Fruit fly (Drosophila melanogaster) whole organism, embryonic: Measurements from ENCODE around the gene eIF4G2.
A peak's percentile ranks its signal among the peaks of the same experiment; 100 is the strongest.

ENCODE experiments used
- Bdp1 ChIP-seq: fragments of 200-800 bp; sonication (Bioruptor generic); optimal IDR thresholded peaks from 3 replicates; lab custom pipeline; 2016; ENCODE audit warnings: missing biosample characterization, missing genetic modification characterization
- CG13296 ChIP-seq: fragments of 200-800 bp; sonication (Bioruptor generic); optimal IDR thresholded peaks from 3 replicates; lab custom pipeline; 2018; ENCODE audit warnings: missing biosample characterization, mild to moderate bottlenecking, missing genetic modification characterization
- CG15269 ChIP-seq: fragments of 200-800 bp; sonication (Bioruptor generic); optimal IDR thresholded peaks from 2 replicates; lab custom pipeline; 2018; ENCODE audit warnings: missing biosample characterization, mild to moderate bottlenecking, missing genetic modification characterization, moderate library complexity
- CG1529 ChIP-seq: fragments of 200-800 bp; sonication (Bioruptor generic); optimal IDR thresholded peaks from 3 replicates; lab custom pipeline; 2018; ENCODE audit warnings: missing biosample characterization, missing genetic modification characterization
- CG1647 ChIP-seq: fragments of 200-800 bp; sonication (Bioruptor generic); optimal IDR thresholded peaks from 3 replicates; lab custom pipeline; 2016; ENCODE audit warnings: missing biosample characterization, missing genetic modification characterization
- CG17328 ChIP-seq: fragments of 200-800 bp; sonication (Bioruptor generic); IDR thresholded peaks from 2 replicates; pipeline ENCODE4 v1.3.6; 2022; ENCODE audit warnings: missing biosample characterization, missing genetic modification characterization
- CG17359 ChIP-seq: fragments of 200-800 bp; sonication (Bioruptor generic); optimal IDR thresholded peaks from 3 replicates; lab custom pipeline; 2018; ENCODE audit warnings: missing biosample characterization, mild to moderate bottlenecking, missing genetic modification characterization, moderate library complexity
- CG17829 ChIP-seq: fragments of 200-800 bp; optimal IDR thresholded peaks from 2 replicates; lab custom pipeline; 2019; ENCODE audit warnings: missing biosample characterization, mild to moderate bottlenecking, missing genetic modification characterization, moderate library complexity
- CG18011 ChIP-seq: fragments of 200-800 bp; sonication (Bioruptor generic); optimal IDR thresholded peaks from 2 replicates; lab custom pipeline; 2017; ENCODE audit warnings: missing biosample characterization, missing genetic modification characterization, mild to moderate bottlenecking, moderate library complexity, missing genotype
- CG32772 ChIP-seq: fragments of 200-800 bp; sonication (Bioruptor generic); IDR thresholded peaks from 2 replicates; pipeline ENCODE4 v1.3.6; 2022; ENCODE audit warnings: missing biosample characterization, missing genetic modification characterization
- CG43689 ChIP-seq: fragments of 200-800 bp; sonication (Bioruptor generic); IDR thresholded peaks from 2 replicates; pipeline ENCODE4 v1.3.6; 2022; ENCODE audit warnings: missing biosample characterization, missing genetic modification characterization
- CG7556 ChIP-seq: fragments of 200-800 bp; sonication (Bioruptor generic); optimal IDR thresholded peaks from 2 replicates; lab custom pipeline; 2017; ENCODE audit warnings: missing biosample characterization, mild to moderate bottlenecking, missing genetic modification characterization
- CG7745 ChIP-seq: fragments of 200-800 bp; sonication (Bioruptor generic); optimal IDR thresholded peaks from 2 replicates; lab custom pipeline; 2018; ENCODE audit warnings: missing biosample characterization, mild to moderate bottlenecking, missing genetic modification characterization, moderate library complexity
- CG7786 ChIP-seq: fragments of 200-800 bp; sonication (Bioruptor generic); optimal IDR thresholded peaks from 2 replicates; lab custom pipeline; 2016; ENCODE audit warnings: missing biosample characterization, missing genetic modification characterization
- CG8281 ChIP-seq: fragments of 200-800 bp; sonication (Bioruptor generic); optimal IDR thresholded peaks from 2 replicates; lab custom pipeline; 2018; ENCODE audit warnings: missing biosample characterization, mild to moderate bottlenecking, missing genetic modification characterization, moderate library complexity
- CG8478 ChIP-seq: fragments of >200 bp; optimal IDR thresholded peaks from 2 replicates; lab custom pipeline; 2018
- CG9797 ChIP-seq: fragments of 200-800 bp; sonication (Bioruptor generic); optimal IDR thresholded peaks from 3 replicates; lab custom pipeline; 2018; ENCODE audit warnings: missing biosample characterization, mild to moderate bottlenecking, missing genetic modification characterization
- Camta ChIP-seq: fragments of 200-800 bp; sonication (Bioruptor generic); optimal IDR thresholded peaks from 2 replicates; lab custom pipeline; 2016; ENCODE audit warnings: missing biosample characterization, missing genetic modification characterization
- CkIIα-i1 ChIP-seq: fragments of 200-800 bp; sonication (Bioruptor generic); IDR thresholded peaks from 2 replicates; pipeline ENCODE4 v1.3.6; 2022; ENCODE audit warnings: missing biosample characterization, missing genetic modification characterization
- D ChIP-seq, 2 experiments: fragments of 200-800 bp in 1 of 2; fragments of >200 bp in 1 of 2; sonication (Bioruptor generic) in 1 of 2; optimal IDR thresholded peaks; 2 replicates in 1 of 2; 3 replicates in 1 of 2; lab custom pipeline; 2017; ENCODE audit warnings: mild to moderate bottlenecking in 1 of 2, missing biosample characterization in 1 of 2, missing genetic modification characterization in 1 of 2, missing genetic modification reagents in 1 of 2
- Dad ChIP-seq: fragments of 200-800 bp; sonication (Bioruptor generic); optimal IDR thresholded peaks from 3 replicates; lab custom pipeline; 2016; ENCODE audit warnings: missing biosample characterization, missing genetic modification characterization
- Fer2 ChIP-seq: fragments of 200-800 bp; sonication (Bioruptor generic); optimal IDR thresholded peaks from 2 replicates; lab custom pipeline; 2018; ENCODE audit warnings: missing biosample characterization, mild to moderate bottlenecking, missing genetic modification characterization, moderate library complexity
- H2.0 ChIP-seq: fragments of 200-800 bp; sonication (Bioruptor generic); IDR thresholded peaks from 2 replicates; pipeline ENCODE4 v1.3.6; 2022; ENCODE audit warnings: missing biosample characterization, missing genetic modification characterization
- Mad ChIP-seq: fragments of 200-800 bp; sonication (Bioruptor generic); optimal IDR thresholded peaks from 2 replicates; lab custom pipeline; 2016; ENCODE audit warnings: missing biosample characterization, missing genetic modification characterization
- Med ChIP-seq: fragments of 200-800 bp; sonication (Bioruptor generic); peaks from one replicate; lab custom pipeline; 2016; ENCODE audit warnings: missing biosample characterization, missing genetic modification characterization, mild to moderate bottlenecking, inconsistent platforms, moderate library complexity
- NC2β ChIP-seq: fragments of 200-800 bp; sonication (Bioruptor generic); optimal IDR thresholded peaks from 2 replicates; lab custom pipeline; 2016; ENCODE audit warnings: missing biosample characterization, missing genetic modification characterization
- NfI ChIP-seq: fragments of 200-800 bp; sonication (Bioruptor generic); optimal IDR thresholded peaks from 3 replicates; lab custom pipeline; 2018; ENCODE audit warnings: missing biosample characterization, mild to moderate bottlenecking, missing genetic modification characterization, moderate library complexity
- Oaz ChIP-seq: fragments of 200-800 bp; sonication (Bioruptor generic); IDR thresholded peaks from 2 replicates; pipeline ENCODE4 v1.3.6; 2022; ENCODE audit warnings: missing biosample characterization, missing genetic modification characterization
- Ptx1 ChIP-seq: fragments of 200-800 bp; sonication (Bioruptor generic); IDR thresholded peaks from 2 replicates; pipeline ENCODE4 v1.3.6; 2022; ENCODE audit warnings: missing biosample characterization, missing genetic modification characterization
- Rx ChIP-seq: fragments of 200-800 bp; sonication (Bioruptor generic); IDR thresholded peaks from 2 replicates; pipeline ENCODE4 v1.3.6; 2022; ENCODE audit warnings: missing biosample characterization, missing genetic modification characterization
- Sin3A ChIP-seq: fragments of >200 bp; optimal IDR thresholded peaks from 2 replicates; lab custom pipeline; 2018
- Tbp ChIP-seq: fragments of >200 bp; optimal IDR thresholded peaks from 2 replicates; lab custom pipeline; 2018; ENCODE audit warnings: missing biosample characterization, missing genetic modification characterization
- bigmax ChIP-seq: fragments of 200-800 bp; sonication (Bioruptor generic); optimal IDR thresholded peaks from 2 replicates; lab custom pipeline; 2018; ENCODE audit warnings: missing biosample characterization, mild to moderate bottlenecking, missing genetic modification characterization
- caup ChIP-seq: fragments of 200-800 bp; sonication (Bioruptor generic); optimal IDR thresholded peaks from 3 replicates; lab custom pipeline; 2017; ENCODE audit warnings: missing biosample characterization, mild to moderate bottlenecking, missing genetic modification characterization, moderate library complexity; ENCODE audit not compliant: severe bottlenecking
- esg ChIP-seq: fragments of 200-800 bp; sonication (Bioruptor generic); conservative IDR thresholded peaks from 2 replicates; pipeline ENCODE4 v1.3.6; 2022; ENCODE audit warnings: missing biosample characterization, missing genetic modification characterization
- fru ChIP-seq: fragments of >200 bp; optimal IDR thresholded peaks from 2 replicates; lab custom pipeline; 2017
- ftz-f1 ChIP-seq: fragments of 200-800 bp; sonication (Bioruptor generic); optimal IDR thresholded peaks from 2 replicates; lab custom pipeline; 2016; ENCODE audit warnings: missing biosample characterization, missing genetic modification characterization
- fu2 ChIP-seq: fragments of 200-800 bp; sonication (Bioruptor generic); optimal IDR thresholded peaks from 2 replicates; lab custom pipeline; 2016; ENCODE audit warnings: missing biosample characterization, missing genetic modification characterization
- grau ChIP-seq: fragments of 200-800 bp; optimal IDR thresholded peaks from 3 replicates; lab custom pipeline; 2019; ENCODE audit warnings: missing biosample characterization, mild to moderate bottlenecking, missing genetic modification characterization, moderate library complexity
- lmd ChIP-seq: fragments of 200-800 bp; sonication (Bioruptor generic); IDR thresholded peaks from 2 replicates; pipeline ENCODE4 v1.3.6; 2022; ENCODE audit warnings: missing biosample characterization, missing genetic modification characterization
- odd ChIP-seq: fragments of 200-800 bp; sonication (Bioruptor generic); optimal IDR thresholded peaks from 2 replicates; lab custom pipeline; 2017; ENCODE audit warnings: missing biosample characterization, mild to moderate bottlenecking, missing genetic modification characterization
- pho ChIP-seq: fragments of 200-800 bp; sonication (Bioruptor generic); optimal IDR thresholded peaks from 2 replicates; lab custom pipeline; 2016; ENCODE audit warnings: missing biosample characterization, missing genetic modification characterization
- phol ChIP-seq: fragments of 200-800 bp; sonication (Bioruptor generic); optimal IDR thresholded peaks from 3 replicates; lab custom pipeline; 2018; ENCODE audit warnings: missing biosample characterization, mild to moderate bottlenecking, missing genetic modification characterization, moderate library complexity
- pita ChIP-seq: fragments of 200-800 bp; sonication (Bioruptor generic); optimal IDR thresholded peaks from 2 replicates; lab custom pipeline; 2017; ENCODE audit warnings: missing biosample characterization, mild to moderate bottlenecking, missing genetic modification characterization
- pnt ChIP-seq: fragments of 200-800 bp; sonication (Bioruptor generic); optimal IDR thresholded peaks from 3 replicates; lab custom pipeline; 2016; ENCODE audit warnings: missing biosample characterization, missing genetic modification characterization
- scrt ChIP-seq: fragments of 200-800 bp; sonication (Bioruptor generic); optimal IDR thresholded peaks from 2 replicates; lab custom pipeline; 2018; ENCODE audit warnings: missing biosample characterization, mild to moderate bottlenecking, missing genetic modification characterization, moderate library complexity
- sob ChIP-seq: fragments of 200-800 bp; sonication (Bioruptor generic); IDR thresholded peaks from 2 replicates; pipeline ENCODE4 v1.3.6; 2022; ENCODE audit warnings: missing biosample characterization, missing genetic modification characterization
- sr ChIP-seq: fragments of 200-800 bp; sonication (Bioruptor generic); IDR thresholded peaks from 3 replicates; pipeline ENCODE4 v1.3.6; 2022; ENCODE audit warnings: missing biosample characterization, missing genetic modification characterization
- tna ChIP-seq: fragments of 200-800 bp; sonication (Bioruptor generic); IDR thresholded peaks from 2 replicates; pipeline ENCODE4 v1.3.6; 2022; ENCODE audit warnings: missing biosample characterization, missing genetic modification characterization; ENCODE audit not compliant: partially characterized antibody
- wdn ChIP-seq: fragments of 200-800 bp; sonication (Bioruptor generic); IDR thresholded peaks from 2 replicates; pipeline ENCODE4 v1.3.6; 2022; ENCODE audit warnings: missing biosample characterization, missing genetic modification characterization
- wek ChIP-seq: fragments of 200-800 bp; sonication (Bioruptor generic); optimal IDR thresholded peaks from 3 replicates; lab custom pipeline; 2018; ENCODE audit warnings: missing biosample characterization, mild to moderate bottlenecking, missing genetic modification characterization, moderate library complexity
- wor ChIP-seq: fragments of 200-800 bp; sonication (Bioruptor generic); IDR thresholded peaks from 2 replicates; pipeline ENCODE4 v1.3.6; 2022; ENCODE audit warnings: missing biosample characterization, missing genetic modification characterization

eIF4G2 gene

DNA sequence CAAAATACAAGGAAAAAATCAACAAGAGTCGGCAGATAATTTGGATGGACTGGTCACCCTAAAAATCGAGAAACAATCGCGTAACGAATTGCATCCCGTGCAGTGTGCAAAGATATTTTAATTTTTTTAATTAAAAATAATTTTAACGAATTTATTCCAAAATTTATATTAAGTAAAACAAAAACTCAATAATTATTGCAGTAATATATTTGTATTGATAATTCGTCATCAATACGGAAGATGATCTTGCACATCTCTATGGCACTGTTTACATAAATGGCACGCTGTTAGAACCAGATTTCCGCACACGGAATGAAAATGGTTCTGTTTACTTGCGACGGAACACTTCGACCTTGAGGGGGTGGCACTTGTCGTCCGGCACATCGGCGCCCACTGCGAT lies 46.2 kb downstream of the eIF4G2 start, which contains the start of gene tst (continued):
- no peak for TF ChIP-seq NC2β (GFP tag; lab: Kevin White, UChicago)
- peak; percentile 5 for TF ChIP-seq Sin3A
- TF ChIP-seq wor (GFP tag; lab: Robert Waterston, UW): peak; percentile 94
- TF ChIP-seq phol: peak; percentile 95
- no peak for TF ChIP-seq pita
- TF ChIP-seq caup (GFP tag; lab: Kevin White, UChicago): peak; percentile 86
- peak; percentile 89 for TF ChIP-seq CG7556 (GFP tag; lab: Kevin White, UChicago)
- peak; percentile 19 for TF ChIP-seq pho (GFP tag; lab: Kevin White, UChicago)
- TF ChIP-seq CG43689 (GFP tag; lab: Robert Waterston, UW): peak; percentile 88
- TF ChIP-seq sr (GFP tag; lab: Robert Waterston, UW): no peak
- peak; percentile 53 for TF ChIP-seq pnt (GFP tag; lab: Kevin White, UChicago)
- TF ChIP-seq Bdp1 (GFP tag; lab: Kevin White, UChicago): peak; percentile 36
- TF ChIP-seq CG32772: peak; percentile 99
- no peak for TF ChIP-seq bigmax (GFP tag; lab: Kevin White, UChicago)
- peak; percentile 24 for TF ChIP-seq Dad (GFP tag; lab: Kevin White, UChicago)
- TF ChIP-seq CG1529 (GFP tag; lab: Kevin White, UChicago): peak; percentile 69
- peak; percentile 8 for TF ChIP-seq CG1647 (GFP tag; lab: Kevin White, UChicago)
- no peak for TF ChIP-seq odd (GFP tag; lab: Kevin White, UChicago)
- TF ChIP-seq CG17829 (tag; lab: Kevin White, UChicago): peak; percentile 96
- TF ChIP-seq CG18011 (GFP tag; lab: Kevin White, UChicago): peak; percentile 42
- peak; percentile 95 for TF ChIP-seq wdn (GFP tag; lab: Robert Waterston, UW)
- TF ChIP-seq Fer2 (tag; lab: Kevin White, UChicago): peak; percentile 80
- peak; percentile 91 for TF ChIP-seq Med (GFP tag; lab: Kevin White, UChicago)
- peak; percentile 92 for TF ChIP-seq CG13296 (GFP tag; lab: Kevin White, UChicago)
- TF ChIP-seq Oaz (GFP tag; lab: Robert Waterston, UW): peak; percentile 87
- no peak for TF ChIP-seq fru
- peak; percentile 91 for TF ChIP-seq NfI (GFP tag; lab: Kevin White, UChicago)
- peak; percentile 99 for TF ChIP-seq Ptx1 (GFP tag; lab: Robert Waterston, UW)
- no peak for TF ChIP-seq CG7745
- TF ChIP-seq tna: no peak
- peak; percentile 32 for TF ChIP-seq Camta (GFP tag; lab: Kevin White, UChicago)
- peak; percentile 99 for TF ChIP-seq sob (GFP tag; lab: Robert Waterston, UW)
- no peak for TF ChIP-seq CG8478 (lab: Kevin White, UChicago)
- no peak for TF ChIP-seq ftz-f1 (GFP tag; lab: Kevin White, UChicago)
- peak; percentile 97 for TF ChIP-seq lmd (GFP tag; lab: Robert Waterston, UW)
- TF ChIP-seq CG15269 (tag; lab: Kevin White, UChicago): peak; percentile 91
- TF ChIP-seq Tbp (GFP tag; lab: Kevin White, UChicago): no peak
- peak; percentile 68 for TF ChIP-seq CG8281
- peak; percentile 94 for TF ChIP-seq CG17359 (tag; lab: Kevin White, UChicago)
- peak; percentile 45 for TF ChIP-seq Mad (GFP tag; lab: Kevin White, UChicago)
- TF ChIP-seq CkIIα-i1: peak; percentile 57
- TF ChIP-seq grau (tag; lab: Kevin White, UChicago): peak; percentile 91
- no peak for TF ChIP-seq wek (GFP tag; lab: Kevin White, UChicago)
- TF ChIP-seq CG17328 (GFP tag; lab: Robert Waterston, UW): peak; percentile 94
- TF ChIP-seq Rx (GFP tag; lab: Robert Waterston, UW): peak; percentile 93
- peak; percentile 7 for TF ChIP-seq CG7786 (GFP tag; lab: Kevin White, UChicago)
- TF ChIP-seq D (optimal IDR thresholded peaks at IDR 0.05; lab: Kevin White, UChicago): no peak
- TF ChIP-seq D (GFP tag; optimal IDR thresholded peaks at IDR 0.05; lab: Kevin White, UChicago): peak; percentile 78
- peak; percentile 46 for TF ChIP-seq CG9797 (GFP tag; lab: Kevin White, UChicago)
- peak; percentile 96 for TF ChIP-seq esg (GFP tag; lab: Robert Waterston, UW)
- peak; percentile 77 for TF ChIP-seq scrt (GFP tag; lab: Kevin White, UChicago)
- TF ChIP-seq H2.0 (GFP tag; lab: Robert Waterston, UW): peak; percentile 96
- peak; percentile 48 for TF ChIP-seq fu2 (GFP tag; lab: Kevin White, UChicago)
